Worm (Caenorhabditis elegans): ENCODE measurements around the gene panl-2.

The panl-2 gene

ce11 chrIII:6968080-6968639 lies at the start of gene panl-2:
Gene panl-2 (minus strand): TSS chrIII:6968130.
- TF ChIP-seq rnt-1 (tag; optimal IDR thresholded peaks at IDR 0.05) (no peak), hlh-30 (tag; optimal IDR thresholded peaks at IDR 0.05; ENCODE audit: insufficient read depth) (peak; percentile 82), nfya-1 (tag; optimal IDR thresholded peaks at IDR 0.05) (peak; percentile 44)

ce11 chrIII:7013764-7014163 lies 45.8 kb upstream of the panl-2 start:
- TF ChIP-seq T23F11.4 (GFP tag; optimal IDR thresholded peaks at IDR 0.05) (no peak), fkh-10 (GFP tag; optimal IDR thresholded peaks at IDR 0.05) (no peak), dve-1 (tag; optimal IDR thresholded peaks at IDR 0.05) (no peak), zip-5 (tag; optimal IDR thresholded peaks at IDR 0.05) (no peak), nfya-1 (tag; optimal IDR thresholded peaks at IDR 0.05) (no peak), ceh-30 (tag; optimal IDR thresholded peaks at IDR 0.05) (no peak), ceh-2 (tag; optimal IDR thresholded peaks at IDR 0.05) (no peak), ceh-6 (GFP tag; optimal IDR thresholded peaks at IDR 0.05) (no peak), C38D4.7 (GFP tag; optimal IDR thresholded peaks at IDR 0.05) (no peak), syd-9 (tag; optimal IDR thresholded peaks at IDR 0.05) (no peak), K02D7.2 (tag; optimal IDR thresholded peaks at IDR 0.05) (no peak), K09A11.1 (tag; optimal IDR thresholded peaks at IDR 0.05; ENCODE audit: insufficient read depth) (no peak), hlh-13 (GFP tag; optimal IDR thresholded peaks at IDR 0.05) (no peak), lin-11 (tag; optimal IDR thresholded peaks at IDR 0.05) (no peak), ama-1 (optimal IDR thresholded peaks at IDR 0.05) (no peak), sox-2 (GFP tag; IDR thresholded peaks at IDR 0.05) (no peak), unc-3 (GFP tag; conservative IDR thresholded peaks at IDR 0.05) (no peak), unc-3 (tag; optimal IDR thresholded peaks at IDR 0.05) (no peak), hlh-15 (tag; optimal IDR thresholded peaks at IDR 0.05) (no peak), ceh-18 (tag; optimal IDR thresholded peaks at IDR 0.05) (no peak), lim-6 (tag; optimal IDR thresholded peaks at IDR 0.05) (no peak)

- no peak for TF ChIP-seq hlh-6 (tag; optimal IDR thresholded peaks at IDR 0.05)
- TF ChIP-seq unc-42 (tag; optimal IDR thresholded peaks at IDR 0.05) = peak; percentile 29
- no peak for TF ChIP-seq lin-11 (tag; optimal IDR thresholded peaks at IDR 0.05)
- no peak for TF ChIP-seq dmd-4 (tag; optimal IDR thresholded peaks at IDR 0.05; ENCODE audit: borderline replicate concordance)
Observed at ce11 chrIII:7012060-7012459, 44.1 kb upstream of the panl-2 start.

- TF ChIP-seq K02D7.2 (tag; optimal IDR thresholded peaks at IDR 0.05) (no peak), dmd-4 (tag; optimal IDR thresholded peaks at IDR 0.05; ENCODE audit: borderline replicate concordance) (no peak), ceh-45 (GFP tag; IDR thresholded peaks at IDR 0.05) (no peak), F13H6.1 (tag; optimal IDR thresholded peaks at IDR 0.05) (no peak), ceh-48 (tag; optimal IDR thresholded peaks at IDR 0.05) (no peak), syd-9 (tag; optimal IDR thresholded peaks at IDR 0.05) (no peak), ttx-3 (tag; optimal IDR thresholded peaks at IDR 0.05) (no peak), ceh-31 (tag; optimal IDR thresholded peaks at IDR 0.05) (no peak), zip-5 (tag; optimal IDR thresholded peaks at IDR 0.05) (no peak), ceh-30 (tag; optimal IDR thresholded peaks at IDR 0.05) (no peak)
Observed at ce11 chrIII:7008836-7009235, 40.9 kb upstream of the panl-2 start, which contains the start of gene lgc-38. Gene lgc-38 (plus strand): TSS chrIII:7009136.

DNA sequence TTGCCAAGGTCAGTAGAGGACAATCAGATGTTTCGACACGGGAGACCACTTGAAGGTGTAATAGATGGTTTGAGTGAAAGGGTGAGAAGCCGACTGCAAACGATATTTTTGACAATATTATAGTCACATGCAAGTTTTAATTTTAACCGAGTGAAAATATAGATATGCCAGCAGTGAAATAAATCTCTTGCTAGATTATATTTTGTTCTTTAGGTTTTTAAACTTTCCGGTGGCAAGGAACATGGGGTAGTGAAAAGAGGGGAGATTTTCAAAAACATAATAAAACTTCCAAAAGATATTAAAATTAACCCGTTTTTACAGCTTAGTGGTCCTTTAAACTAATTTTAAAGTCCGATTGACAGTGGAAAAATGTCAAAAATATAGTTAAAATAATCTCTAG lies 37.4 kb upstream of the panl-2 start, which contains the start of gene C06E8.5:
Gene C06E8.5, minus strand, starts transcription at position 101 of the 400 bp plus-strand sequence.
- no peak for TF ChIP-seq hlh-30 (tag; optimal IDR thresholded peaks at IDR 0.05; ENCODE audit: insufficient read depth)
- no peak for TF ChIP-seq pax-1 (tag; optimal IDR thresholded peaks at IDR 0.05)
- no peak for TF ChIP-seq rnt-1 (tag; optimal IDR thresholded peaks at IDR 0.05)
- TF ChIP-seq sox-4 (tag; optimal IDR thresholded peaks at IDR 0.05) = no peak
- no peak for TF ChIP-seq T23F11.4 (GFP tag; optimal IDR thresholded peaks at IDR 0.05)
- TF ChIP-seq syd-9 (tag; optimal IDR thresholded peaks at IDR 0.05) = no peak
- no peak for TF ChIP-seq odd-2 (tag; optimal IDR thresholded peaks at IDR 0.05)
- no peak for TF ChIP-seq elt-4 (tag; optimal IDR thresholded peaks at IDR 0.05)

Data from whole organism, late embryonic.